Worm (Caenorhabditis elegans) whole organism, late embryonic: ENCODE results near the gene snr-4.
A peak's percentile ranks its signal among the peaks of the same experiment; 100 is the strongest.

Experiments
- C08G9.2 ChIP-seq: sonication (generic microtip); optimal IDR thresholded peaks from 2 replicates; lab custom pipeline; 2016; ENCODE audit warnings: mild to moderate bottlenecking, missing genetic modification characterization, moderate library complexity, missing compliant biosample characterization
- F13H6.1 ChIP-seq: sonication (generic microtip); optimal IDR thresholded peaks from 2 replicates; lab custom pipeline; 2016; ENCODE audit warnings: missing genetic modification characterization, missing compliant biosample characterization
- K02D7.2 ChIP-seq: sonication (generic microtip); optimal IDR thresholded peaks from 2 replicates; lab custom pipeline; 2017; ENCODE audit warnings: mild to moderate bottlenecking, missing genetic modification characterization, missing compliant biosample characterization
- K09A11.1 ChIP-seq: sonication (generic microtip); optimal IDR thresholded peaks from 2 replicates; lab custom pipeline; 2017; ENCODE audit warnings: antibody characterized with exemption, mild to moderate bottlenecking, missing genetic modification characterization, missing compliant biosample characterization; ENCODE audit not compliant: insufficient read depth
- T23F11.4 ChIP-seq: fragments of 200-800 bp; sonication (Bioruptor generic); optimal IDR thresholded peaks from 2 replicates; lab custom pipeline; 2018; ENCODE audit warnings: mild to moderate bottlenecking, missing genetic modification characterization, missing compliant biosample characterization
- Y22D7AL.16 ChIP-seq: sonication (generic microtip); optimal IDR thresholded peaks from 2 replicates; lab custom pipeline; 2016; ENCODE audit warnings: missing genetic modification characterization, missing compliant biosample characterization
- ahr-1 ChIP-seq: sonication (generic microtip); optimal IDR thresholded peaks from 2 replicates; lab custom pipeline; 2016; ENCODE audit warnings: missing genetic modification characterization, missing compliant biosample characterization
- ama-1 ChIP-seq: fragments of 150-350 bp; optimal IDR thresholded peaks from 2 replicates; lab custom pipeline; 2014
- ceh-14 ChIP-seq: sonication (generic microtip); optimal IDR thresholded peaks from 2 replicates; lab custom pipeline; 2016; ENCODE audit warnings: missing genotype, missing genetic modification characterization, missing compliant biosample characterization
- ceh-18 ChIP-seq: sonication (generic microtip); optimal IDR thresholded peaks from 2 replicates; lab custom pipeline; 2016; ENCODE audit warnings: missing genetic modification characterization, missing compliant biosample characterization
- ceh-2 ChIP-seq: sonication (generic microtip); optimal IDR thresholded peaks from 2 replicates; lab custom pipeline; 2016; ENCODE audit warnings: missing genotype, missing genetic modification characterization, missing compliant biosample characterization
- ceh-30 ChIP-seq: fragments of 150-350 bp; optimal IDR thresholded peaks from 2 replicates; lab custom pipeline; 2014; ENCODE audit warnings: missing biosample characterization, missing genetic modification characterization
- ceh-31 ChIP-seq: sonication (generic microtip); optimal IDR thresholded peaks from 2 replicates; lab custom pipeline; 2016; ENCODE audit warnings: missing genetic modification characterization, missing compliant biosample characterization
- ceh-34 ChIP-seq: sonication (generic microtip); optimal IDR thresholded peaks from 2 replicates; lab custom pipeline; 2016; ENCODE audit warnings: mild to moderate bottlenecking, missing genetic modification characterization, missing compliant biosample characterization
- ceh-6 ChIP-seq: fragments of 200-800 bp; sonication (Bioruptor generic); optimal IDR thresholded peaks from 2 replicates; lab custom pipeline; 2018; ENCODE audit warnings: mild to moderate bottlenecking, missing genetic modification characterization, missing compliant biosample characterization
- dmd-4 ChIP-seq: sonication (generic microtip); optimal IDR thresholded peaks from 2 replicates; lab custom pipeline; 2016; ENCODE audit warnings: borderline replicate concordance, missing genetic modification characterization, missing compliant biosample characterization
- dve-1 ChIP-seq: sonication (generic microtip); optimal IDR thresholded peaks from 2 replicates; lab custom pipeline; 2017; ENCODE audit warnings: antibody characterized with exemption, mild to moderate bottlenecking, missing genetic modification characterization, missing compliant biosample characterization
- elt-2 ChIP-seq: sonication (generic microtip); optimal IDR thresholded peaks from 2 replicates; lab custom pipeline; 2016; ENCODE audit warnings: missing genetic modification reagents, missing genetic modification characterization, missing compliant biosample characterization
- elt-4 ChIP-seq: sonication (generic microtip); optimal IDR thresholded peaks from 2 replicates; lab custom pipeline; 2016; ENCODE audit warnings: missing genetic modification characterization, missing compliant biosample characterization
- ets-4 ChIP-seq: sonication (generic microtip); optimal IDR thresholded peaks from 2 replicates; lab custom pipeline; 2016; ENCODE audit warnings: missing genetic modification characterization, missing compliant biosample characterization
- fax-1 ChIP-seq: sonication (generic microtip); optimal IDR thresholded peaks from 2 replicates; lab custom pipeline; 2016; ENCODE audit warnings: missing genotype, missing genetic modification characterization, missing compliant biosample characterization
- fkh-6 ChIP-seq: sonication (generic microtip); optimal IDR thresholded peaks from 2 replicates; lab custom pipeline; 2016; ENCODE audit warnings: missing genetic modification characterization, missing compliant biosample characterization
- hlh-13 ChIP-seq: fragments of 200-800 bp; sonication (Bioruptor generic); optimal IDR thresholded peaks from 2 replicates; lab custom pipeline; 2018; ENCODE audit warnings: mild to moderate bottlenecking, missing genetic modification characterization, missing compliant biosample characterization
- hlh-15 ChIP-seq: sonication (generic microtip); optimal IDR thresholded peaks from 2 replicates; lab custom pipeline; 2016; ENCODE audit warnings: missing genetic modification characterization, missing compliant biosample characterization
- hlh-30 ChIP-seq: sonication (generic microtip); optimal IDR thresholded peaks from 2 replicates; lab custom pipeline; 2017; ENCODE audit warnings: antibody characterized with exemption, missing genetic modification characterization, missing compliant biosample characterization; ENCODE audit not compliant: insufficient read depth
- hlh-6 ChIP-seq: sonication (generic microtip); optimal IDR thresholded peaks from 2 replicates; lab custom pipeline; 2016; ENCODE audit warnings: missing genotype, missing genetic modification characterization, missing compliant biosample characterization
- lim-6 ChIP-seq: sonication (generic microtip); optimal IDR thresholded peaks from 2 replicates; lab custom pipeline; 2016; ENCODE audit warnings: missing genetic modification characterization, missing compliant biosample characterization
- lin-11 ChIP-seq: fragments of 200-800 bp; sonication (Bioruptor generic); optimal IDR thresholded peaks from 2 replicates; lab custom pipeline; 2018; ENCODE audit warnings: mild to moderate bottlenecking, missing genetic modification characterization, missing compliant biosample characterization
- madf-2 ChIP-seq: sonication (generic microtip); optimal IDR thresholded peaks from 2 replicates; lab custom pipeline; 2017; ENCODE audit warnings: missing genetic modification characterization, missing compliant biosample characterization
- mec-3 ChIP-seq: sonication (generic microtip); optimal IDR thresholded peaks from 2 replicates; lab custom pipeline; 2016; ENCODE audit warnings: borderline replicate concordance, missing genetic modification characterization, missing compliant biosample characterization
- nfya-1 ChIP-seq: sonication (generic microtip); optimal IDR thresholded peaks from 2 replicates; lab custom pipeline; 2017; ENCODE audit warnings: missing genetic modification characterization, mild to moderate bottlenecking, missing compliant biosample characterization, antibody characterized with exemption, moderate library complexity
- nhr-11 ChIP-seq: fragments of 150-350 bp; optimal IDR thresholded peaks from 2 replicates; lab custom pipeline; 2014; ENCODE audit warnings: missing biosample characterization, missing genetic modification characterization
- nhr-232 ChIP-seq: sonication (generic microtip); optimal IDR thresholded peaks from 2 replicates; lab custom pipeline; 2016; ENCODE audit warnings: missing genetic modification characterization, missing compliant biosample characterization
- npax-4 ChIP-seq: sonication (generic microtip); optimal IDR thresholded peaks from 2 replicates; lab custom pipeline; 2016; ENCODE audit warnings: missing genetic modification characterization, missing compliant biosample characterization
- odd-2 ChIP-seq: sonication (generic microtip); optimal IDR thresholded peaks from 2 replicates; lab custom pipeline; 2017; ENCODE audit warnings: antibody characterized with exemption, mild to moderate bottlenecking, missing genetic modification characterization, missing compliant biosample characterization
- pag-3 ChIP-seq: sonication (generic microtip); optimal IDR thresholded peaks from 2 replicates; lab custom pipeline; 2016; ENCODE audit warnings: missing compliant biosample characterization, missing genetic modification characterization, borderline replicate concordance
- pat-9 ChIP-seq: fragments of 200-800 bp; sonication (Bioruptor generic); optimal IDR thresholded peaks from 2 replicates; lab custom pipeline; 2018; ENCODE audit warnings: mild to moderate bottlenecking, missing genetic modification characterization, moderate library complexity, missing compliant biosample characterization
- pax-1 ChIP-seq: fragments of 150-350 bp; optimal IDR thresholded peaks from 2 replicates; lab custom pipeline; 2014; ENCODE audit warnings: missing biosample characterization, missing genetic modification characterization
- pha-4 ChIP-seq: fragments of 150-350 bp; optimal IDR thresholded peaks from 2 replicates; lab custom pipeline; 2018; ENCODE audit warnings: missing biosample characterization, missing genetic modification reagents, missing genetic modification characterization
- pqm-1 ChIP-seq: sonication (generic microtip); optimal IDR thresholded peaks from 2 replicates; lab custom pipeline; 2016; ENCODE audit warnings: missing genetic modification characterization, missing compliant biosample characterization
- pros-1 ChIP-seq: fragments of 150-350 bp; optimal IDR thresholded peaks from 2 replicates; lab custom pipeline; 2014; ENCODE audit warnings: missing biosample characterization, missing genetic modification reagents, missing genetic modification characterization
- ref-2 ChIP-seq: sonication (generic microtip); optimal IDR thresholded peaks from 2 replicates; lab custom pipeline; 2016; ENCODE audit warnings: missing genetic modification characterization, missing compliant biosample characterization
- sdc-2 ChIP-seq: sonication (generic microtip); optimal IDR thresholded peaks from 2 replicates; lab custom pipeline; 2016; ENCODE audit warnings: missing genotype, missing genetic modification characterization, missing compliant biosample characterization
- sox-2 ChIP-seq: fragments of 200-800 bp; sonication (Bioruptor generic); IDR thresholded peaks from 2 replicates; pipeline ENCODE4 v1.3.6; 2022; ENCODE audit warnings: missing genetic modification reagents, missing genetic modification characterization, missing compliant biosample characterization
- sox-4 ChIP-seq: sonication (generic microtip); optimal IDR thresholded peaks from 2 replicates; lab custom pipeline; 2017; ENCODE audit warnings: mild to moderate bottlenecking, missing genetic modification characterization, inconsistent platforms, missing compliant biosample characterization
- syd-9 ChIP-seq: sonication (generic microtip); optimal IDR thresholded peaks from 2 replicates; lab custom pipeline; 2016; ENCODE audit warnings: mild to moderate bottlenecking, missing genetic modification characterization, moderate library complexity, missing compliant biosample characterization
- unc-3 ChIP-seq, 2 experiments: fragments of 200-800 bp in 1 of 2; sonication (Bioruptor generic) in 1 of 2; sonication (generic microtip) in 1 of 2; conservative IDR thresholded peaks in 1 of 2; optimal IDR thresholded peaks in 1 of 2; 2 replicates each; pipeline versions ENCODE4 v1.3.6 to Lab custom; 2016 to 2022; ENCODE audit warnings: missing compliant biosample characterization in 2 of 2, missing genetic modification characterization in 2 of 2, missing genetic modification reagents in 1 of 2
- unc-42 ChIP-seq: sonication (generic microtip); optimal IDR thresholded peaks from 2 replicates; lab custom pipeline; 2016; ENCODE audit warnings: missing genotype, missing genetic modification characterization, missing compliant biosample characterization
- unc-55 ChIP-seq: sonication (generic microtip); optimal IDR thresholded peaks from 2 replicates; lab custom pipeline; 2017; ENCODE audit warnings: missing biosample characterization, missing genetic modification reagents, missing genetic modification characterization
- unc-86 ChIP-seq: sonication (generic microtip); optimal IDR thresholded peaks from 2 replicates; lab custom pipeline; 2016; ENCODE audit warnings: missing genetic modification characterization, missing compliant biosample characterization
- ztf-16 ChIP-seq: sonication (generic microtip); optimal IDR thresholded peaks from 2 replicates; lab custom pipeline; 2017; ENCODE audit warnings: missing genetic modification characterization, missing compliant biosample characterization

The snr-4 gene

DNA sequence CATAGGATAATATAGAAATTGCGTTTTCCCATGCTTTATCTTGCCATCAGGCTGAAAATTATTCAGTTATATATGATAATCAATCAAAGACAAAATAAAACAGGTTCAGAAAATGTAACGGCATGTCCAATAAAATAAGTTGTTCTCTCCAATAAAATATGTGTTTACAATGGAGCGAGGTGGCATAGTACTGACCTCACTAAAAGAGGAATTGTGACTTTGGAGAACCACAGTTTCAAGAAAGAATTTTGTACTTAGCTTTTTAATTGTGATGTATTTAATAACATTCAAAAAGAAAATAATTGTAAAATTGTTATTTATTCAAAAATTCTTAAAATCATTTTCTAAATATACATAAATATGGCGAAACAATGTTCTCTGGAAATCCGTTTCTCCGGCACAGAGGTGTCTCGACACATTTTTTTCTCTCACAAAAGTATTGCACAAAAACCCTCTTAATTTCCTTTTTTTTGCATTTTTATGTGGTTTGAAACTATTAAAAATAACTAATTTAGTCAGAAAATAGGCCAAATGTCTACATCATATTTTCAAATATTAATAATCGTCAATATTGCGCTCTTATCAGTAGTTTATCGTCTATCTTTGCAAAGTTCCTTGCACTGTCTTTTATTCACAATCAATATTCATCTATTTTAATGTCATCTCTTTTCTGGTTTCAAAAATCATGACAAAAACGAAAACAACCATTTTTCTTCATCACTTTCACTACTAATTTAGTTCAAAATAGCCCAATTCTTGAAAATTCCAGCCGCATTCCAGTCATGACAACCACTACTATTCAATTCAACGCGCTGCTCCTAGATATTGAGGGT lies 46.1 kb downstream of the snr-4 start, which contains the start of the genes aman-2 and F58H1.3:
TSS of gene aman-2 (minus strand) at position 51 of the 833 bp plus-strand sequence.
TSS of gene F58H1.3 (plus strand) at position 783 of the 833 bp plus-strand sequence.
- TF ChIP-seq dve-1 (tag; lab: Kevin White, UChicago) (no peak), ahr-1 (tag; lab: Kevin White, UChicago) (peak; percentile 75), syd-9 (tag; lab: Kevin White, UChicago) (no peak), mec-3 (tag; lab: Kevin White, UChicago) (no peak), pax-1 (tag; lab: Kevin White, UChicago) (no peak), unc-86 (tag; lab: Kevin White, UChicago) (peak; percentile 77), T23F11.4 (GFP tag; lab: Kevin White, UChicago) (no peak), sox-2 (GFP tag; lab: Robert Waterston, UW) (no peak), lim-6 (tag; lab: Kevin White, UChicago) (peak; percentile 7), ama-1 (lab: Kevin White, UChicago) (no peak), hlh-15 (peak; percentile 73), ceh-14 (peak; percentile 86), ceh-2 (tag; lab: Kevin White, UChicago) (peak; percentile 76), unc-42 (tag; lab: Kevin White, UChicago) (peak; percentile 63), ceh-30 (tag; lab: Kevin White, UChicago) (no peak), nhr-11 (no peak), pros-1 (tag; lab: Kevin White, UChicago) (no peak), Y22D7AL.16 (no peak), K09A11.1 (tag; lab: Kevin White, UChicago) (no peak), elt-2 (tag; lab: Kevin White, UChicago) (peak; percentile 89), hlh-30 (no peak), hlh-13 (GFP tag; lab: Kevin White, UChicago) (no peak), elt-4 (tag; lab: Kevin White, UChicago) (no peak), ceh-34 (tag; lab: Kevin White, UChicago) (peak; percentile 36), fax-1 (tag; lab: Kevin White, UChicago) (peak; percentile 85), ceh-6 (GFP tag; lab: Kevin White, UChicago) (no peak), madf-2 (tag; lab: Kevin White, UChicago) (no peak), C08G9.2 (tag; lab: Kevin White, UChicago) (peak; percentile 72), F13H6.1 (no peak), ets-4 (tag; lab: Kevin White, UChicago) (peak; percentile 81), ceh-18 (tag; lab: Kevin White, UChicago) (peak; percentile 38), K02D7.2 (tag; lab: Kevin White, UChicago) (no peak), ztf-16 (tag; lab: Kevin White, UChicago) (peak; percentile 12), fkh-6 (tag; lab: Kevin White, UChicago) (no peak), unc-55 (GFP tag; lab: Kevin White, UChicago) (no peak), lin-11 (tag; lab: Kevin White, UChicago) (peak; percentile 28), nhr-232 (tag; lab: Kevin White, UChicago) (no peak), hlh-6 (tag; lab: Kevin White, UChicago) (no peak), pag-3 (tag; lab: Kevin White, UChicago) (no peak), dmd-4 (tag; lab: Kevin White, UChicago) (no peak), npax-4 (tag; lab: Kevin White, UChicago) (no peak), odd-2 (tag; lab: Kevin White, UChicago) (no peak), ceh-31 (tag; lab: Kevin White, UChicago) (peak; percentile 91), pha-4 (tag; lab: Kevin White, UChicago) (no peak), sox-4 (no peak), sdc-2 (tag; lab: Kevin White, UChicago) (no peak), ref-2 (tag; lab: Kevin White, UChicago) (peak; percentile 86), nfya-1 (tag; lab: Kevin White, UChicago) (no peak), pqm-1 (tag; lab: Kevin White, UChicago) (peak; percentile 54), pat-9 (tag; lab: Kevin White, UChicago) (no peak), unc-3 (GFP tag; conservative IDR thresholded peaks at IDR 0.05; lab: Robert Waterston, UW) (no peak), unc-3 (tag; optimal IDR thresholded peaks at IDR 0.05; lab: Kevin White, UChicago) (peak; percentile 68)
